In the genomic region with DNA sequence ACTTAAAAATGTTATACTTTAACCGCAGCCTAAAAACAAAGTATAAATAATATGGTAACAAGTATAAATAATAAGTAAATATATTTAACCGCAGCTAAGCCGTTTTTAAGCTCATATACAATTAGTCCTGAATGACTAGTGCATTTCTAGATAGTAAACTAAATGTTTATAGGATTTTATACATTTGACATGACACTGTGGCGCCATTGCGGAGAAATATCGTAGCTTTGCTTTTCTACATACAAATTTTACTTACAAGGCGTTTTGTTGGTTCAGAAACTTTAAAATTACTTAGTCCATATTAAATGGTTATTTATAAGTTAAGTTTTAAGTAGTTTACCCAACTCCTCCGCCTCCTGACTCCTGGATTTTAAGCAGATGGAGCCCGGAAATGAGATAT, we compare ENCODE assay signal across 2 fruit fly cellular contexts.
TF ChIP-seq lines count a peak whose summit lies in the region.

No protein-coding gene starts in this region.

TF ChIP-seq in whole organism, adult, 20 proteins besides CTCF, POLR2A, EP300 and RAD21 (continued from another document):
- TF ChIP-seq CG7045 (GFP tag; optimal IDR thresholded peaks at IDR 0.05; lab: Kevin White, UChicago) (no peak), CG5204 (GFP tag; optimal IDR thresholded peaks at IDR 0.05; lab: Kevin White, UChicago) (peak; percentile 52)

TF ChIP-seq in whole organism, embryonic, 481 proteins besides CTCF, POLR2A, EP300 and RAD21 (continued from another document and continues in another):
- TF ChIP-seq grn (GFP tag; optimal IDR thresholded peaks at IDR 0.05; lab: Kevin White, UChicago) (no peak), tin (GFP tag; optimal IDR thresholded peaks at IDR 0.05; lab: Kevin White, UChicago) (no peak), ac (GFP tag; optimal IDR thresholded peaks at IDR 0.05; lab: Kevin White, UChicago) (no peak), CG18011 (GFP tag; optimal IDR thresholded peaks at IDR 0.05; lab: Kevin White, UChicago) (no peak), ranshi (GFP tag; IDR thresholded peaks at IDR 0.05; lab: Robert Waterston, UW) (no peak), CG8924 (tag; optimal IDR thresholded peaks at IDR 0.05; lab: Kevin White, UChicago) (no peak), salm (tag; optimal IDR thresholded peaks at IDR 0.05; lab: Kevin White, UChicago) (no peak), tna (GFP tag; IDR thresholded peaks at IDR 0.05; lab: Robert Waterston, UW; ENCODE audit: partially characterized antibody) (no peak), CG14965 (GFP tag; optimal IDR thresholded peaks at IDR 0.05; lab: Kevin White, UChicago; ENCODE audit: borderline replicate concordance) (no peak), CG1602 (GFP tag; optimal IDR thresholded peaks at IDR 0.05; lab: Kevin White, UChicago) (no peak), CG17829 (tag; optimal IDR thresholded peaks at IDR 0.05; lab: Kevin White, UChicago) (peak; percentile 18), Sry-β (GFP tag; optimal IDR thresholded peaks at IDR 0.05; lab: Kevin White, UChicago) (no peak), org-1 (GFP tag; optimal IDR thresholded peaks at IDR 0.05; lab: Kevin White, UChicago) (no peak), CG6683 (GFP tag; optimal IDR thresholded peaks at IDR 0.05; lab: Kevin White, UChicago) (no peak), CG9609 (GFP tag; optimal IDR thresholded peaks at IDR 0.05; lab: Kevin White, UChicago) (no peak), Fer2 (tag; optimal IDR thresholded peaks at IDR 0.05; lab: Kevin White, UChicago) (no peak), CG11504 (tag; optimal IDR thresholded peaks at IDR 0.05; lab: Kevin White, UChicago) (peak; percentile 58), CG12219 (GFP tag; optimal IDR thresholded peaks at IDR 0.05; lab: Kevin White, UChicago) (no peak), Atf3 (GFP tag; optimal IDR thresholded peaks at IDR 0.05; lab: Kevin White, UChicago) (no peak), CG16813 (GFP tag; IDR thresholded peaks at IDR 0.05; lab: Robert Waterston, UW; ENCODE audit: partially characterized antibody) (peak; percentile 76), cas (GFP tag; IDR thresholded peaks at IDR 0.05; lab: Robert Waterston, UW) (no peak), tup (GFP tag; optimal IDR thresholded peaks at IDR 0.05; lab: Kevin White, UChicago) (no peak), Six4 (GFP tag; optimal IDR thresholded peaks at IDR 0.05; lab: Kevin White, UChicago) (no peak), tx (GFP tag; optimal IDR thresholded peaks at IDR 0.05; lab: Kevin White, UChicago) (no peak), CG7271 (tag; optimal IDR thresholded peaks at IDR 0.05; lab: Kevin White, UChicago) (no peak), CG8359 (GFP tag; optimal IDR thresholded peaks at IDR 0.05; lab: Kevin White, UChicago; ENCODE audit: borderline replicate concordance) (no peak), Ravus (GFP tag; IDR thresholded peaks at IDR 0.05; lab: Robert Waterston, UW) (no peak), br (optimal IDR thresholded peaks at IDR 0.05; lab: Kevin White, UChicago) (no peak), CG7372 (GFP tag; IDR thresholded peaks at IDR 0.05; lab: Robert Waterston, UW) (no peak), NC2α (GFP tag; optimal IDR thresholded peaks at IDR 0.05; lab: Kevin White, UChicago) (no peak), CG17385 (GFP tag; optimal IDR thresholded peaks at IDR 0.05; lab: Kevin White, UChicago) (no peak), sqz (GFP tag; optimal IDR thresholded peaks at IDR 0.05; lab: Kevin White, UChicago) (no peak), CG11560 (tag; IDR thresholded peaks at IDR 0.05; lab: Robert Waterston, UW) (no peak), CG8281 (tag; optimal IDR thresholded peaks at IDR 0.05; lab: Kevin White, UChicago) (no peak), CG9797 (GFP tag; optimal IDR thresholded peaks at IDR 0.05; lab: Kevin White, UChicago) (no peak), CG3065 (GFP tag; optimal IDR thresholded peaks at IDR 0.05; lab: Kevin White, UChicago) (no peak), sens (GFP tag; lab: Kevin White, UChicago) (peak; percentile 44), nmo (GFP tag; optimal IDR thresholded peaks at IDR 0.05; lab: Kevin White, UChicago) (no peak), croc (GFP tag; conservative IDR thresholded peaks at IDR 0.05; lab: Robert Waterston, UW) (no peak), Abd-B (GFP tag; optimal IDR thresholded peaks at IDR 0.05; lab: Kevin White, UChicago) (no peak), Nf-YB (GFP tag; optimal IDR thresholded peaks at IDR 0.05; lab: Kevin White, UChicago) (no peak), CG1024 (GFP tag; IDR thresholded peaks at IDR 0.05; lab: Robert Waterston, UW) (no peak), oc (tag; optimal IDR thresholded peaks at IDR 0.05; lab: Kevin White, UChicago) (no peak), CG1529 (GFP tag; optimal IDR thresholded peaks at IDR 0.05; lab: Kevin White, UChicago) (no peak), sug (tag; optimal IDR thresholded peaks at IDR 0.05; lab: Kevin White, UChicago) (no peak), btn (GFP tag; optimal IDR thresholded peaks at IDR 0.05; lab: Kevin White, UChicago) (no peak), CG12155 (GFP tag; optimal IDR thresholded peaks at IDR 0.05; lab: Kevin White, UChicago) (no peak), CG16815 (GFP tag; optimal IDR thresholded peaks at IDR 0.05; lab: Kevin White, UChicago) (no peak), yki (optimal IDR thresholded peaks at IDR 0.05; lab: Kevin White, UChicago) (no peak), Mad (GFP tag; optimal IDR thresholded peaks at IDR 0.05; lab: Kevin White, UChicago) (no peak), az2 (GFP tag; optimal IDR thresholded peaks at IDR 0.05; lab: Kevin White, UChicago) (no peak), pita (GFP tag; optimal IDR thresholded peaks at IDR 0.05; lab: Kevin White, UChicago) (peak; percentile 6), HLH3B (GFP tag; IDR thresholded peaks at IDR 0.05; lab: Robert Waterston, UW) (no peak), Stat92E (GFP tag; optimal IDR thresholded peaks at IDR 0.05; lab: Kevin White, UChicago) (no peak), CG10543 (GFP tag; optimal IDR thresholded peaks at IDR 0.05; lab: Kevin White, UChicago) (no peak), en (GFP tag; optimal IDR thresholded peaks at IDR 0.05; lab: Kevin White, UChicago) (no peak), HLHmδ (GFP tag; optimal IDR thresholded peaks at IDR 0.05; lab: Kevin White, UChicago) (no peak), kni (GFP tag; optimal IDR thresholded peaks at IDR 0.05; lab: Kevin White, UChicago) (no peak), Oaz (GFP tag; IDR thresholded peaks at IDR 0.05; lab: Robert Waterston, UW) (peak; percentile 36; the same call in 1 of the 2 replicates), odd (GFP tag; optimal IDR thresholded peaks at IDR 0.05; lab: Kevin White, UChicago) (no peak), fd64A (GFP tag; optimal IDR thresholded peaks at IDR 0.05; lab: Kevin White, UChicago) (no peak), B-H2 (GFP tag; optimal IDR thresholded peaks at IDR 0.05; lab: Kevin White, UChicago) (peak; percentile 30), jigr1 (GFP tag; IDR thresholded peaks at IDR 0.05; lab: Robert Waterston, UW) (no peak), nerfin-1 (tag; optimal IDR thresholded peaks at IDR 0.05; lab: Kevin White, UChicago) (no peak), CG17802 (tag; optimal IDR thresholded peaks at IDR 0.05; lab: Kevin White, UChicago) (no peak), CG4328 (GFP tag; optimal IDR thresholded peaks at IDR 0.05; lab: Kevin White, UChicago) (no peak), B-H1 (GFP tag; IDR thresholded peaks at IDR 0.05; lab: Robert Waterston, UW) (no peak), CG8089 (GFP tag; optimal IDR thresholded peaks at IDR 0.05; lab: Kevin White, UChicago) (no peak), CG4404 (GFP tag; IDR thresholded peaks at IDR 0.05; lab: Robert Waterston, UW) (no peak), CG2712 (tag; optimal IDR thresholded peaks at IDR 0.05; lab: Kevin White, UChicago) (peak; percentile 42), CG3726 (GFP tag; IDR thresholded peaks at IDR 0.05; lab: Robert Waterston, UW) (no peak), dmrt99B (tag; optimal IDR thresholded peaks at IDR 0.05; lab: Kevin White, UChicago) (no peak), CG9437 (GFP tag; optimal IDR thresholded peaks at IDR 0.05; lab: Kevin White, UChicago) (no peak), crc (GFP tag; optimal IDR thresholded peaks at IDR 0.05; lab: Kevin White, UChicago) (no peak), lilli (GFP tag; optimal IDR thresholded peaks at IDR 0.05; lab: Kevin White, UChicago) (peak; percentile 26), CG11696 (GFP tag; IDR thresholded peaks at IDR 0.05; lab: Robert Waterston, UW) (no peak), CG14860 (GFP tag; IDR thresholded peaks at IDR 0.05; lab: Robert Waterston, UW; ENCODE audit: partially characterized antibody) (peak; percentile 46; the same call in 1 of the 3 replicates), CG1832 (GFP tag; optimal IDR thresholded peaks at IDR 0.05; lab: Kevin White, UChicago) (no peak), CG7839 (tag; optimal IDR thresholded peaks at IDR 0.05; lab: Kevin White, UChicago) (peak; percentile 39), zfh2 (GFP tag; optimal IDR thresholded peaks at IDR 0.05; lab: Kevin White, UChicago) (no peak), CG31365 (tag; optimal IDR thresholded peaks at IDR 0.05; lab: Kevin White, UChicago) (no peak), otp (GFP tag; IDR thresholded peaks at IDR 0.05; lab: Robert Waterston, UW) (no peak), al (GFP tag; IDR thresholded peaks at IDR 0.05; lab: Robert Waterston, UW) (no peak), CG2199 (GFP tag; IDR thresholded peaks at IDR 0.05; lab: Robert Waterston, UW) (peak; percentile 98), Opbp (GFP tag; IDR thresholded peaks at IDR 0.05; lab: Robert Waterston, UW; ENCODE audit: partially characterized antibody) (peak; percentile 61; the same call in 1 of the 3 replicates), HLH4C (GFP tag; IDR thresholded peaks at IDR 0.05; lab: Robert Waterston, UW; ENCODE audit: partially characterized antibody) (peak; percentile 52; the same call in 1 of the 3 replicates), sima (GFP tag; optimal IDR thresholded peaks at IDR 0.05; lab: Kevin White, UChicago) (no peak), D19B (GFP tag; optimal IDR thresholded peaks at IDR 0.05; lab: Kevin White, UChicago) (no peak), p53 (GFP tag; optimal IDR thresholded peaks at IDR 0.05; lab: Kevin White, UChicago) (no peak), CG18619 (GFP tag; optimal IDR thresholded peaks at IDR 0.05; lab: Kevin White, UChicago) (no peak), lab (GFP tag; optimal IDR thresholded peaks at IDR 0.05; lab: Kevin White, UChicago) (peak; percentile 19), CG12769 (tag; optimal IDR thresholded peaks at IDR 0.05; lab: Kevin White, UChicago) (no peak), Gug (GFP tag; IDR thresholded peaks at IDR 0.05; lab: Robert Waterston, UW) (no peak), Side (GFP tag; optimal IDR thresholded peaks at IDR 0.05; lab: Kevin White, UChicago) (no peak), CG15479 (GFP tag; optimal IDR thresholded peaks at IDR 0.05; lab: Kevin White, UChicago) (no peak), Fer1 (GFP tag; optimal IDR thresholded peaks at IDR 0.05; lab: Kevin White, UChicago) (no peak), nom (GFP tag; optimal IDR thresholded peaks at IDR 0.05; lab: Kevin White, UChicago) (no peak), CG32532 (GFP tag; IDR thresholded peaks at IDR 0.05; lab: Robert Waterston, UW) (peak; percentile 43; the same call in 1 of the 2 replicates), zfh1 (GFP tag; IDR thresholded peaks at IDR 0.05; lab: Robert Waterston, UW) (peak; percentile 70; the same call in 2 of the 3 replicates), CG6813 (GFP tag; optimal IDR thresholded peaks at IDR 0.05; lab: Kevin White, UChicago) (no peak), Rfx (GFP tag; IDR thresholded peaks at IDR 0.05; lab: Robert Waterston, UW) (peak; percentile 73), Ada2b (GFP tag; IDR thresholded peaks at IDR 0.05; lab: Robert Waterston, UW) (no peak), Sry-δ (GFP tag; optimal IDR thresholded peaks at IDR 0.05; lab: Kevin White, UChicago) (no peak), twi (tag; optimal IDR thresholded peaks at IDR 0.05; lab: Kevin White, UChicago) (no peak), ERR (GFP tag; optimal IDR thresholded peaks at IDR 0.05; lab: Kevin White, UChicago) (no peak), CG2202 (tag; optimal IDR thresholded peaks at IDR 0.05; lab: Kevin White, UChicago) (no peak), scrt (GFP tag; optimal IDR thresholded peaks at IDR 0.05; lab: Kevin White, UChicago) (no peak), Myb (GFP tag; optimal IDR thresholded peaks at IDR 0.05; lab: Kevin White, UChicago) (peak; percentile 3), CG34224 (GFP tag; IDR thresholded peaks at IDR 0.05; lab: Robert Waterston, UW; ENCODE audit: partially characterized antibody) (no peak), so (GFP tag; IDR thresholded peaks at IDR 0.05; lab: Robert Waterston, UW) (no peak), Ets65A (GFP tag; lab: Kevin White, UChicago) (peak; percentile 52), kah (GFP tag; optimal IDR thresholded peaks at IDR 0.05; lab: Kevin White, UChicago) (no peak), CG5245 (GFP tag; optimal IDR thresholded peaks at IDR 0.05; lab: Kevin White, UChicago) (no peak), usp (GFP tag; optimal IDR thresholded peaks at IDR 0.05; lab: Kevin White, UChicago) (no peak), CG11093 (GFP tag; IDR thresholded peaks at IDR 0.05; lab: Robert Waterston, UW) (no peak), insv (GFP tag; optimal IDR thresholded peaks at IDR 0.05; lab: Kevin White, UChicago) (peak in 1 of 2 experiments; percentile 6), Kr (GFP tag; optimal IDR thresholded peaks at IDR 0.05; lab: Kevin White, UChicago) (no peak), CG6765 (GFP tag; optimal IDR thresholded peaks at IDR 0.05; lab: Kevin White, UChicago) (no peak), CG4854 (GFP tag; optimal IDR thresholded peaks at IDR 0.05; lab: Kevin White, UChicago) (no peak), run (tag; optimal IDR thresholded peaks at IDR 0.05; lab: Kevin White, UChicago) (no peak), CG11695 (GFP tag; IDR thresholded peaks at IDR 0.05; lab: Robert Waterston, UW) (no peak), CG3163 (GFP tag; optimal IDR thresholded peaks at IDR 0.05; lab: Kevin White, UChicago) (no peak), emc (GFP tag; optimal IDR thresholded peaks at IDR 0.05; lab: Kevin White, UChicago) (no peak), CG13894 (tag; optimal IDR thresholded peaks at IDR 0.05; lab: Kevin White, UChicago) (no peak), CG13287 (GFP tag; IDR thresholded peaks at IDR 0.05; lab: Robert Waterston, UW; ENCODE audit: partially characterized antibody) (no peak), CG1792 (GFP tag; optimal IDR thresholded peaks at IDR 0.05; lab: Kevin White, UChicago) (no peak), CG15269 (tag; optimal IDR thresholded peaks at IDR 0.05; lab: Kevin White, UChicago) (peak; percentile 17), Optix (GFP tag; IDR thresholded peaks at IDR 0.05; lab: Robert Waterston, UW) (no peak), E2f1 (GFP tag; IDR thresholded peaks at IDR 0.05; lab: Robert Waterston, UW) (no peak), tap (tag; optimal IDR thresholded peaks at IDR 0.05; lab: Kevin White, UChicago) (no peak), CG11247 (GFP tag; IDR thresholded peaks at IDR 0.05; lab: Robert Waterston, UW) (peak; percentile 37; the same call in 1 of the 2 replicates)
